Fruit fly (Drosophila melanogaster): Measurements from ENCODE around the gene Dph1.

The Dph1 gene

dm6 chr3L:11712839-11713238, 16.1 kb upstream of the Dph1 start:
- TF ChIP-seq CG1832 (GFP tag; optimal IDR thresholded peaks at IDR 0.05) (no peak), sens (GFP tag) (peak; percentile 34), CG8281 (tag; optimal IDR thresholded peaks at IDR 0.05) (no peak), sd (tag; optimal IDR thresholded peaks at IDR 0.05) (no peak), oc (tag; optimal IDR thresholded peaks at IDR 0.05) (no peak)

DNA sequence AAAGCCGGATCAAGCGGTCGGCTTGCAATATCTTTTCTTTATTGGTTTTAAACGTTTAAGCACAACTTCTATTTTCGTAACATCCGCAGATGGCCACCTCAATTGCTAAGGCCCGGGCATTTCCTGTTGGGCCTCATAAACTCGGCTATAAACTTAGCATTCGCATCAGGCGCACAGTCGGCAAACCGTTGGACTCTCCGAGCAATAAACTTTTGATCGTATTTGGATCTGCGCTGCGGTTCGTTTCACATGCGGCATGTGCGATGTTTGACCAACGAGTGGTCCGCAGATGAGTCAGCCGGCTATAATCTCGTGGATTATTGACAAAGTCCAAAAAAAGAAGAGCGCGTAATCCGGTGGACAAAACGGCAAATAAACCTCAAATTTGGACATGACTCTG, 15.0 kb upstream of the Dph1 start:
- no peak for TF ChIP-seq Gug (GFP tag; IDR thresholded peaks at IDR 0.05)
- peak; percentile 54; the same call in 1 of the 3 replicates for TF ChIP-seq ci (GFP tag; IDR thresholded peaks at IDR 0.05)
- TF ChIP-seq E2f1 (GFP tag; IDR thresholded peaks at IDR 0.05), result no peak
- peak; percentile 37; the same call in 1 of the 2 replicates for TF ChIP-seq Rfx (GFP tag; IDR thresholded peaks at IDR 0.05)
- peak; percentile 41; the same call in 1 of the 2 replicates for TF ChIP-seq CG43689 (GFP tag; IDR thresholded peaks at IDR 0.05)
- peak; percentile 57 for TF ChIP-seq CG12769 (tag; optimal IDR thresholded peaks at IDR 0.05)
- peak; percentile 11 for TF ChIP-seq CG13296 (GFP tag; optimal IDR thresholded peaks at IDR 0.05)
- TF ChIP-seq bowl (GFP tag; IDR thresholded peaks at IDR 0.05), result 0 out of 2 replicates have a peak, but pooled peaks have one; percentile 21
- peak; percentile 49 for TF ChIP-seq sd (tag; optimal IDR thresholded peaks at IDR 0.05)
- peak; percentile 47; the same call in 1 of the 4 replicates for TF ChIP-seq chinmo (GFP tag; IDR thresholded peaks at IDR 0.05; ENCODE audit: partially characterized antibody)
- peak; percentile 50; the same call in 1 of the 2 replicates for TF ChIP-seq vvl (GFP tag; IDR thresholded peaks at IDR 0.05)
- peak in 1 of 2 experiments; percentile 11 for TF ChIP-seq Eip74EF (GFP tag; optimal IDR thresholded peaks at IDR 0.05)
- TF ChIP-seq stc (GFP tag; IDR thresholded peaks at IDR 0.05), result 0 out of 2 replicates have a peak, but pooled peaks have one; percentile 21
- TF ChIP-seq sob (GFP tag; IDR thresholded peaks at IDR 0.05), result 0 out of 2 replicates have a peak, but pooled peaks have one; percentile 37
- TF ChIP-seq gem (tag; optimal IDR thresholded peaks at IDR 0.05), result no peak
- peak; percentile 24 for TF ChIP-seq CG13894 (tag; optimal IDR thresholded peaks at IDR 0.05)
- 0 out of 3 replicates have a peak, but pooled peaks have one; percentile 20 for TF ChIP-seq so (GFP tag; IDR thresholded peaks at IDR 0.05)
- TF ChIP-seq CG17829 (tag; optimal IDR thresholded peaks at IDR 0.05), result no peak
- TF ChIP-seq CG6683 (GFP tag; optimal IDR thresholded peaks at IDR 0.05), result no peak
- TF ChIP-seq danr (GFP tag; IDR thresholded peaks at IDR 0.05), result no peak
- TF ChIP-seq slbo (GFP tag; IDR thresholded peaks at IDR 0.05), result 0 out of 2 replicates have a peak, but pooled peaks have one; percentile 31
- TF ChIP-seq CG18011 (GFP tag; optimal IDR thresholded peaks at IDR 0.05), result peak; percentile 81
- TF ChIP-seq CG12942 (GFP tag; optimal IDR thresholded peaks at IDR 0.05), result no peak
- peak; percentile 10 for TF ChIP-seq CG10543 (GFP tag; optimal IDR thresholded peaks at IDR 0.05)
- peak; percentile 36; the same call in 1 of the 2 replicates for TF ChIP-seq NFAT (GFP tag; IDR thresholded peaks at IDR 0.05)
- peak; percentile 55; the same call in 1 of the 3 replicates for TF ChIP-seq Dbx (GFP tag; IDR thresholded peaks at IDR 0.05)
- TF ChIP-seq Bgb (GFP tag; IDR thresholded peaks at IDR 0.05; ENCODE audit: partially characterized antibody), result 0 out of 2 replicates have a peak, but pooled peaks have one; percentile 9
- no peak for TF ChIP-seq Abd-B (GFP tag; optimal IDR thresholded peaks at IDR 0.05)
- 0 out of 2 replicates have a peak, but pooled peaks have one; percentile 16 for TF ChIP-seq klu (GFP tag; IDR thresholded peaks at IDR 0.05)
- peak; percentile 60 for TF ChIP-seq Med (GFP tag)
- TF ChIP-seq Gsc (GFP tag; IDR thresholded peaks at IDR 0.05), result no peak
- no peak for TF ChIP-seq CG18764 (GFP tag; optimal IDR thresholded peaks at IDR 0.05)
- TF ChIP-seq Atf6 (GFP tag; IDR thresholded peaks at IDR 0.05), result peak; percentile 54; the same call in 1 of the 2 replicates

DNA sequence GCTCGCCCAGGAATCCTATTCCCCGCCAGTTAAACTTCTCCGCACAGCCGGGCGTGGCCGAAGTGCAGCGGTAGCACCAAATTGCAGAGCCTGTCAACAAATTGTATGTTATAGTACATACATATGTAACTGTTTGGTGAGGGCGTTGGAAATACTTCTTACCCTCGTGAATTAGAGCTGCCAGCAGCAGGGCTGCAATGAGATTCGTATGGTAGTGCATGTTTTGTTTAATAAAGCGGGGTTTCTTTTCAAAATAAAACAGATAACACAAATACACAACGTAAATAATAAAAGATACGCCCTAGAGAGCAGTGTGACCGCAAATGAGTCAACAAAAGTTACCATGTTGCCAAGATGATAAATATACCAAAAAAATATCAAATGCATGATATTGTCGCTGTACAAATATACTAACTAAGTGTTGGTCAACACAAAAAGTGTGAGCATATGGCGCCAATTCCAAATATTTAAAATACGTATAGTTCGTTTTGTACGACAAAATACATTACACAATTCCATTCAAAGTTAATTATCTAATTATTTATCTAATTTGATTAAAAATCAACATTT, 14.4 kb upstream of the Dph1 start, which contains the start of gene crim:
crim (minus strand) TSS at position 328 of the 570 bp plus-strand sequence.
- TF ChIP-seq lbe (GFP tag; optimal IDR thresholded peaks at IDR 0.05), result peak; percentile 34
- peak; percentile 33 for TF ChIP-seq nmo (GFP tag; optimal IDR thresholded peaks at IDR 0.05)
- TF ChIP-seq sug (tag; optimal IDR thresholded peaks at IDR 0.05), result peak; percentile 23
- TF ChIP-seq Vsx1 (GFP tag; optimal IDR thresholded peaks at IDR 0.05), result no peak
- peak; percentile 73 for TF ChIP-seq CG11504 (tag; optimal IDR thresholded peaks at IDR 0.05)
- TF ChIP-seq Dbx (GFP tag; IDR thresholded peaks at IDR 0.05), result 0 out of 3 replicates have a peak, but pooled peaks have one; percentile 14
- TF ChIP-seq slbo (GFP tag; IDR thresholded peaks at IDR 0.05), result no peak
- TF ChIP-seq gfzf (GFP tag; optimal IDR thresholded peaks at IDR 0.05), result peak; percentile 92
- TF ChIP-seq CG10267 (tag; optimal IDR thresholded peaks at IDR 0.05), result peak; percentile 97
- TF ChIP-seq PHDP (tag; optimal IDR thresholded peaks at IDR 0.05), result peak; percentile 30
- TF ChIP-seq CG33213 (GFP tag; optimal IDR thresholded peaks at IDR 0.05), result peak; percentile 53
- TF ChIP-seq sens (GFP tag), result peak; percentile 25
- TF ChIP-seq CG4328 (GFP tag; optimal IDR thresholded peaks at IDR 0.05), result peak; percentile 7

Data from whole organism, embryonic.